Worm (Caenorhabditis elegans) whole organism, late embryonic: ENCODE data around the gene chtb-2.

ENCODE experiments used
- C08G9.2 ChIP-seq: sonication (generic microtip); optimal IDR thresholded peaks from 2 replicates; lab custom pipeline; 2016; ENCODE audit warnings: mild to moderate bottlenecking, missing genetic modification characterization, moderate library complexity, missing compliant biosample characterization
- C38D4.7 ChIP-seq: fragments of 200-800 bp; sonication (Bioruptor generic); optimal IDR thresholded peaks from 2 replicates; lab custom pipeline; 2018; ENCODE audit warnings: mild to moderate bottlenecking, missing genetic modification characterization, moderate library complexity, missing compliant biosample characterization
- F13H6.1 ChIP-seq: sonication (generic microtip); optimal IDR thresholded peaks from 2 replicates; lab custom pipeline; 2016; ENCODE audit warnings: missing genetic modification characterization, missing compliant biosample characterization
- K02D7.2 ChIP-seq: sonication (generic microtip); optimal IDR thresholded peaks from 2 replicates; lab custom pipeline; 2017; ENCODE audit warnings: mild to moderate bottlenecking, missing genetic modification characterization, missing compliant biosample characterization
- K09A11.1 ChIP-seq: sonication (generic microtip); optimal IDR thresholded peaks from 2 replicates; lab custom pipeline; 2017; ENCODE audit warnings: antibody characterized with exemption, mild to moderate bottlenecking, missing genetic modification characterization, missing compliant biosample characterization; ENCODE audit not compliant: insufficient read depth
- Y22D7AL.16 ChIP-seq: sonication (generic microtip); optimal IDR thresholded peaks from 2 replicates; lab custom pipeline; 2016; ENCODE audit warnings: missing genetic modification characterization, missing compliant biosample characterization
- ceh-14 ChIP-seq: sonication (generic microtip); optimal IDR thresholded peaks from 2 replicates; lab custom pipeline; 2016; ENCODE audit warnings: missing genotype, missing genetic modification characterization, missing compliant biosample characterization
- ceh-18 ChIP-seq: sonication (generic microtip); optimal IDR thresholded peaks from 2 replicates; lab custom pipeline; 2016; ENCODE audit warnings: missing genetic modification characterization, missing compliant biosample characterization
- ceh-19 ChIP-seq: fragments of 200-800 bp; sonication (Bioruptor generic); optimal IDR thresholded peaks from 2 replicates; lab custom pipeline; 2018; ENCODE audit warnings: mild to moderate bottlenecking, missing genetic modification characterization, missing compliant biosample characterization
- ceh-24 ChIP-seq: sonication (generic microtip); optimal IDR thresholded peaks from 2 replicates; lab custom pipeline; 2016; ENCODE audit warnings: mild to moderate bottlenecking, missing genetic modification characterization, missing compliant biosample characterization
- ceh-30 ChIP-seq: fragments of 150-350 bp; optimal IDR thresholded peaks from 2 replicates; lab custom pipeline; 2014; ENCODE audit warnings: missing biosample characterization, missing genetic modification characterization
- ceh-31 ChIP-seq: sonication (generic microtip); optimal IDR thresholded peaks from 2 replicates; lab custom pipeline; 2016; ENCODE audit warnings: missing genetic modification characterization, missing compliant biosample characterization
- ceh-34 ChIP-seq: sonication (generic microtip); optimal IDR thresholded peaks from 2 replicates; lab custom pipeline; 2016; ENCODE audit warnings: mild to moderate bottlenecking, missing genetic modification characterization, missing compliant biosample characterization
- ceh-45 ChIP-seq: fragments of 200-800 bp; sonication (Bioruptor generic); IDR thresholded peaks from 2 replicates; pipeline ENCODE4 v1.3.6; 2022; ENCODE audit warnings: missing genetic modification reagents, missing genetic modification characterization, missing compliant biosample characterization
- ceh-6 ChIP-seq: fragments of 200-800 bp; sonication (Bioruptor generic); optimal IDR thresholded peaks from 2 replicates; lab custom pipeline; 2018; ENCODE audit warnings: mild to moderate bottlenecking, missing genetic modification characterization, missing compliant biosample characterization
- elt-2 ChIP-seq: sonication (generic microtip); optimal IDR thresholded peaks from 2 replicates; lab custom pipeline; 2016; ENCODE audit warnings: missing genetic modification reagents, missing genetic modification characterization, missing compliant biosample characterization
- elt-4 ChIP-seq: sonication (generic microtip); optimal IDR thresholded peaks from 2 replicates; lab custom pipeline; 2016; ENCODE audit warnings: missing genetic modification characterization, missing compliant biosample characterization
- eyg-1 ChIP-seq: sonication (generic microtip); optimal IDR thresholded peaks from 2 replicates; lab custom pipeline; 2016; ENCODE audit warnings: missing genotype, missing genetic modification characterization, missing compliant biosample characterization
- fax-1 ChIP-seq: sonication (generic microtip); optimal IDR thresholded peaks from 2 replicates; lab custom pipeline; 2016; ENCODE audit warnings: missing genotype, missing genetic modification characterization, missing compliant biosample characterization
- gmeb-2 ChIP-seq: sonication (generic microtip); optimal IDR thresholded peaks from 2 replicates; lab custom pipeline; 2016; ENCODE audit warnings: missing genetic modification characterization, inconsistent platforms, missing compliant biosample characterization
- hlh-15 ChIP-seq: sonication (generic microtip); optimal IDR thresholded peaks from 2 replicates; lab custom pipeline; 2016; ENCODE audit warnings: missing genetic modification characterization, missing compliant biosample characterization
- hlh-30 ChIP-seq: sonication (generic microtip); optimal IDR thresholded peaks from 2 replicates; lab custom pipeline; 2017; ENCODE audit warnings: antibody characterized with exemption, missing genetic modification characterization, missing compliant biosample characterization; ENCODE audit not compliant: insufficient read depth
- hlh-8 ChIP-seq: sonication (generic microtip); optimal IDR thresholded peaks from 2 replicates; lab custom pipeline; 2016; ENCODE audit warnings: missing genotype, missing genetic modification characterization, missing compliant biosample characterization
- lin-11 ChIP-seq: fragments of 200-800 bp; sonication (Bioruptor generic); optimal IDR thresholded peaks from 2 replicates; lab custom pipeline; 2018; ENCODE audit warnings: mild to moderate bottlenecking, missing genetic modification characterization, missing compliant biosample characterization
- madf-2 ChIP-seq: sonication (generic microtip); optimal IDR thresholded peaks from 2 replicates; lab custom pipeline; 2017; ENCODE audit warnings: missing genetic modification characterization, missing compliant biosample characterization
- mec-3 ChIP-seq: sonication (generic microtip); optimal IDR thresholded peaks from 2 replicates; lab custom pipeline; 2016; ENCODE audit warnings: borderline replicate concordance, missing genetic modification characterization, missing compliant biosample characterization
- nfya-1 ChIP-seq: sonication (generic microtip); optimal IDR thresholded peaks from 2 replicates; lab custom pipeline; 2017; ENCODE audit warnings: missing genetic modification characterization, mild to moderate bottlenecking, missing compliant biosample characterization, antibody characterized with exemption, moderate library complexity
- nhr-232 ChIP-seq: sonication (generic microtip); optimal IDR thresholded peaks from 2 replicates; lab custom pipeline; 2016; ENCODE audit warnings: missing genetic modification characterization, missing compliant biosample characterization
- pag-3 ChIP-seq: sonication (generic microtip); optimal IDR thresholded peaks from 2 replicates; lab custom pipeline; 2016; ENCODE audit warnings: missing compliant biosample characterization, missing genetic modification characterization, borderline replicate concordance
- pax-1 ChIP-seq: fragments of 150-350 bp; optimal IDR thresholded peaks from 2 replicates; lab custom pipeline; 2014; ENCODE audit warnings: missing biosample characterization, missing genetic modification characterization
- pha-4 ChIP-seq: fragments of 150-350 bp; optimal IDR thresholded peaks from 2 replicates; lab custom pipeline; 2018; ENCODE audit warnings: missing biosample characterization, missing genetic modification reagents, missing genetic modification characterization
- ref-2 ChIP-seq: sonication (generic microtip); optimal IDR thresholded peaks from 2 replicates; lab custom pipeline; 2016; ENCODE audit warnings: missing genetic modification characterization, missing compliant biosample characterization
- rnt-1 ChIP-seq: sonication (generic microtip); optimal IDR thresholded peaks from 2 replicates; lab custom pipeline; 2016; ENCODE audit warnings: missing genetic modification characterization, missing compliant biosample characterization
- sdc-2 ChIP-seq: sonication (generic microtip); optimal IDR thresholded peaks from 2 replicates; lab custom pipeline; 2016; ENCODE audit warnings: missing genotype, missing genetic modification characterization, missing compliant biosample characterization
- sox-4 ChIP-seq: sonication (generic microtip); optimal IDR thresholded peaks from 2 replicates; lab custom pipeline; 2017; ENCODE audit warnings: mild to moderate bottlenecking, missing genetic modification characterization, inconsistent platforms, missing compliant biosample characterization
- tbx-2 ChIP-seq: sonication (generic microtip); optimal IDR thresholded peaks from 2 replicates; lab custom pipeline; 2016; ENCODE audit warnings: missing genetic modification characterization, missing compliant biosample characterization
- unc-42 ChIP-seq: sonication (generic microtip); optimal IDR thresholded peaks from 2 replicates; lab custom pipeline; 2016; ENCODE audit warnings: missing genotype, missing genetic modification characterization, missing compliant biosample characterization
- unc-55 ChIP-seq: sonication (generic microtip); optimal IDR thresholded peaks from 2 replicates; lab custom pipeline; 2017; ENCODE audit warnings: missing biosample characterization, missing genetic modification reagents, missing genetic modification characterization
- unc-86 ChIP-seq: sonication (generic microtip); optimal IDR thresholded peaks from 2 replicates; lab custom pipeline; 2016; ENCODE audit warnings: missing genetic modification characterization, missing compliant biosample characterization
- zip-5 ChIP-seq: sonication (generic microtip); optimal IDR thresholded peaks from 2 replicates; lab custom pipeline; 2016; ENCODE audit warnings: missing genetic modification characterization, missing compliant biosample characterization
- ztf-16 ChIP-seq: sonication (generic microtip); optimal IDR thresholded peaks from 2 replicates; lab custom pipeline; 2017; ENCODE audit warnings: missing genetic modification characterization, missing compliant biosample characterization

The chtb-2 gene

DNA sequence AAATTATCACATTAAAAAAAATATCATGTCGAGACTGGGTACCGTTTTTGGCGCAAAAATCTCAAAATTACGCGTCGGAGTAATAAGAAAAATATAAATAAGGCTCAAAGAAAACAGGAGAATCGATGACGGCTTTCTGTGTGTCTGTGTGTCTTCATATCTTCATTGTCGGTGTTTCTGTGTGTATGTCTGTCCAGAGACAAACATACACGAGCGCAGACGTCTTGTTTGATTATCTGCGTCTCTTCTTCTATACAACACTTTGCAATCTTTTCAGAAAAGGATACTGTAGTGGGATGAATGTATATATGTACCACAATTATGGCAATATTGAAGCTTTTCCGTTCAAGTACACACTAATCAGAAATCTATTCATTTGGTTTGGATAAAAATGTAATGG is 38.7 kb upstream of the chtb-2 start, which contains the start of gene C05D11.13:
TSS of gene C05D11.13 (minus strand) at position 252 of the 400 bp plus-strand sequence.
- peak; percentile 16 for TF ChIP-seq tbx-2
- no peak for TF ChIP-seq ceh-45 (GFP tag; lab: Robert Waterston, UW)
- TF ChIP-seq elt-2 (tag; lab: Kevin White, UChicago): peak; percentile 30
- TF ChIP-seq ref-2 (tag; lab: Kevin White, UChicago): peak; percentile 28
- peak; percentile 4 for TF ChIP-seq unc-86
- no peak for TF ChIP-seq eyg-1 (tag; lab: Kevin White, UChicago)
- TF ChIP-seq madf-2 (tag; lab: Kevin White, UChicago): no peak
- peak; percentile 41 for TF ChIP-seq unc-55 (GFP tag; lab: Kevin White, UChicago)
- TF ChIP-seq nfya-1: peak; percentile 6
- TF ChIP-seq hlh-15 (tag; lab: Kevin White, UChicago): no peak

ce11 chrIII:6446807-6447206 is 36.2 kb upstream of the chtb-2 start, which contains the start of gene let-721:
let-721 (minus strand) TSS chrIII:6446907.
- TF ChIP-seq unc-42 (tag; lab: Kevin White, UChicago) (no peak), pha-4 (no peak), pag-3 (tag; lab: Kevin White, UChicago) (no peak), lin-11 (no peak), C08G9.2 (tag; lab: Kevin White, UChicago) (no peak), ref-2 (tag; lab: Kevin White, UChicago) (no peak), ceh-34 (tag; lab: Kevin White, UChicago) (no peak), nhr-232 (tag; lab: Kevin White, UChicago) (no peak), F13H6.1 (tag; lab: Kevin White, UChicago) (no peak), sox-4 (tag; lab: Kevin White, UChicago) (no peak), hlh-30 (no peak), elt-4 (tag; lab: Kevin White, UChicago) (no peak), ztf-16 (no peak), nfya-1 (no peak), ceh-30 (tag; lab: Kevin White, UChicago) (no peak), Y22D7AL.16 (tag; lab: Kevin White, UChicago) (no peak), fax-1 (no peak), ceh-19 (GFP tag; lab: Kevin White, UChicago) (no peak)

- no peak for TF ChIP-seq ceh-18 (tag; lab: Kevin White, UChicago)
- TF ChIP-seq ceh-6: no peak
- no peak for TF ChIP-seq sox-4 (tag; lab: Kevin White, UChicago)
- no peak for TF ChIP-seq zip-5 (tag; lab: Kevin White, UChicago)
- no peak for TF ChIP-seq ceh-45 (GFP tag; lab: Robert Waterston, UW)
- TF ChIP-seq gmeb-2 (tag; lab: Kevin White, UChicago): no peak
- TF ChIP-seq ceh-14 (tag; lab: Kevin White, UChicago): no peak
- no peak for TF ChIP-seq ceh-31 (tag; lab: Kevin White, UChicago)
- TF ChIP-seq elt-2 (tag; lab: Kevin White, UChicago): peak; percentile 39
- no peak for TF ChIP-seq hlh-8 (tag; lab: Kevin White, UChicago)
- TF ChIP-seq sdc-2 (tag; lab: Kevin White, UChicago): no peak
- peak; percentile 18 for TF ChIP-seq hlh-30
- TF ChIP-seq C38D4.7 (GFP tag; lab: Kevin White, UChicago): no peak
Measured at ce11 chrIII:6447521-6447920, 35.5 kb upstream of the chtb-2 start.

DNA sequence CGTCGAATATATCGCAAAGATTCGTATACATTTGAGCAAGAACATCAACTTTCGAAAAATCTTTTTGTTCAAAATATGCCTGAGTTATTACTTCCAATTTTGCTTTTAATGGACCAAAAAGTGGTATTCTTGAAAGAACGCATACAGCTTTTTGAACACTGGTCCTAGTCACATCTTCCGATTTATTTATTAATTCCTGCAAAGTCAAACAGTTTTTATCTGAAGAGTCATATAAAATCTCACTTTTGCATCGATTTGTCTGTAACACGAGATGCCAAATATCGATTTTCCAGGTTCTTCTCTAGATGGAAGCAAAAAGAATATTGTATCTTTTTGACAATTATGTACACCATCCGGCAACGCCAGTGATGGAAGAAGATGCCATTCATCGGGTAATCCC is 33.2 kb upstream of the chtb-2 start:
- TF ChIP-seq ceh-24 (tag; lab: Kevin White, UChicago) (no peak), tbx-2 (no peak), mec-3 (tag; lab: Kevin White, UChicago) (no peak), K02D7.2 (tag; lab: Kevin White, UChicago) (no peak), lin-11 (no peak), K09A11.1 (tag; lab: Kevin White, UChicago) (no peak), rnt-1 (tag; lab: Kevin White, UChicago) (no peak), pax-1 (tag; lab: Kevin White, UChicago) (no peak), ztf-16 (no peak), C08G9.2 (tag; lab: Kevin White, UChicago) (no peak), ceh-30 (tag; lab: Kevin White, UChicago) (no peak)
